Fruit fly (Drosophila melanogaster): ENCODE results near the gene CenB1A.

The CenB1A gene

DNA sequence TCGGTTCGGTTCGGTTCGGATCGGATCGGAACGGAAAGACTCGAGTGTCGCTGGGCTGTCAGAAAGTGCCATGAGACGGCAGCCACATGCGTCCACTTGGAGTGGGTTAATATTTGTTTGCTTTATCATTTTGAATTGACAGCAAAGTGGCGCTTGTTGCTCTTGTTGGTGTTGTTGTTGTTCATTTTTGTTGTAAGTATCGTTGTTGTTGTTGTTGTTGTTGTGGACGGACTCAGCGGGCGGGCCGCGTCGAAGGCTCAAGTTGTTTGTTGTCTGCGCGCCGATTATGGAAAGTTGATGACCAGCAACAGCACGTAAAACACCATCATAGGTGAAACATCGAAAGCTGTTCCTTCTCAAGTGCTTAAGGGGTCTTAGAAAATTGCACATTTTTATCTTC lies 28.9 kb downstream of the CenB1A start:
- TF ChIP-seq CTCF (optimal IDR thresholded peaks at IDR 0.05) (no peak), CG8478 (optimal IDR thresholded peaks at IDR 0.05) (no peak)

DNA sequence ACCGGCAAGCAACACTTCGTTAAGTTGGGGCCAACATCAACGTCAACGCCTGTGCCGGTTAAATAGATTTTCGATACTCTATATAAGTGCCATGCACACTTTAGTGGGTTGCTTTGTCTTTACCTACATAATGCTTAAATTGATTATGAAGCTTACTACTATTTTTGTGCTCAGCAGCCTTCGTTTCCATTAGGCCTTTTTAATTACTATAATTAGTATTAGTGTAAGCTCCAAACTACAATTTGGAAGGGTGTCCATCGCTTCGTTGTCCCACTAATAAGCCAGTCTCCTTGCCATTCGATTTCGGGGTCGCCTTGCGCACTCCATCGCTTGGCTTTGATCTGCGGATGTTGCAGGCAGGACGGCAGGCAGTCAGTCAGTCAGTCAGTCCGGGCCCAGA lies 29.4 kb downstream of the CenB1A start:
- TF ChIP-seq CTCF (optimal IDR thresholded peaks at IDR 0.05) (no peak), CG8478 (optimal IDR thresholded peaks at IDR 0.05) (no peak)

DNA sequence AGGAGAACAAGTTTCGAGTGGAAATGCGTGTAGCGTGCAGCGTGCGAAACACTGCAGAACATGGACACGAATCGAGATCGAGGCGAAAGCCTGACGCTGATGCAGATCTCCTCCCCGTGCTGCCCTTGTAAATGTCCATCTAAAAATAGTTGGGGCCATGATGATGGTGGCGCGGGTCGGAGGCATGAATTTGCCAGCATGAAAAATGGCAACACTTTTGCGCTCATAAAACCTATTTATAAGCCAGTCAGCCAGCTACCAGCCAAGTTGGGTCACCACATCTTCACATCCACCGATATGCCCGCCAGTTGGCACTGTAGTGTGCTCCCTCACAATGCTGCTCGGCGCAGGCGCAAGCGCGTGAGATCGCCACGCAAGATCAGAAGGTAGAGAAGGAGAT lies 30.2 kb downstream of the CenB1A start:
- TF ChIP-seq CTCF (optimal IDR thresholded peaks at IDR 0.05) = no peak

DNA sequence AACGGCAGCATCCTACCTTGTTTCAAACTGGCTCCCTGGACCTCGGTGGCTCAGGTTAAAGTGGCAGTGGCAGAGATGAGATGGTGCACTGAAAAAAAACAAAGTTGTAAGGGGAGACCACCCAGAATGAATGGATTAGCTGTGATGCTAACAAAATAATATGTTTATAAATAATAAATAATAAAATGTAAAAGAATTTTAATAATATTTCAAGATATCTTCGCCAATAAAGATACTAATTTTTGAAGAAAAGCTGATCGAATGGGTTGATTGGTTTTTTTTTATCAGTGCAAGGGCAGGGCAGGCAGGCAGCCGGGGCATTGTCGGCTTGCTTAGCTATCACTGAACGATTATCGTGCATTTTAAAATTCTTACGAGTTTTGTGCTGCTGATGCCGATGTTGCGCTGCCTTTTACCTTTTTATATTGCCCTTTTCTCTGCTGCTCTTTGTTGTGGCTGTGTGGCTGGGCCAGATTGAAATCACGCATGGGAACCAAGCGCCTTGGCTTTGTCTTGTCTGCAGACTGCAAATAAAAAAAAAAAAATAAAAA lies 30.9 kb downstream of the CenB1A start:
- TF ChIP-seq CTCF (optimal IDR thresholded peaks at IDR 0.05) = no peak
- TF ChIP-seq CG8478 (optimal IDR thresholded peaks at IDR 0.05) = no peak

DNA sequence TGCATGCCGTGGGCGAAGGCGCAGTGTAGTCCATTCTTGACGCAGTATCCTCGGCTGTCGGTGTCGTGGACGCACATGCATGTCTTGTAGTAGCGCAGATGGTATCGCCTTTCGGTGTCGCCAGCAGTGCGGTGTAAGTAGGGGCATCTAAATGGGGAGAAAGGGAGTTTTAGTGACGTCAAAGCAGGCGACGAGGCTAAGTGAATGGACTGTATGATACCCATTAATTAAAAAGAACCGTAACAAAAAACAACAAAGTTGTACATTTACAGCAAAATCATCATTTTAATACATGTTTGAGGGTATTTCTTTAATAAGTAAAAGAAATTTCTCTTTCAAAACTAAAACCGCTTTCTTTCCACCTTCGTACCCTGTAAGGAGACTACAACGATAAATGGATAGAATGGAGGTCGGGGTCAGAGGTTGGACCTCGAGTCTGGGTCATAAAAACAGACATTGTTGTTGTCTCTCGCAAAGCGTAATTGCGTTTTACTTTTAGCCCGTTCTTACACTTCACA lies 38.2 kb downstream of the CenB1A start:
- TF ChIP-seq CG8478 (optimal IDR thresholded peaks at IDR 0.05) (no peak), CTCF (optimal IDR thresholded peaks at IDR 0.05) (no peak)

DNA sequence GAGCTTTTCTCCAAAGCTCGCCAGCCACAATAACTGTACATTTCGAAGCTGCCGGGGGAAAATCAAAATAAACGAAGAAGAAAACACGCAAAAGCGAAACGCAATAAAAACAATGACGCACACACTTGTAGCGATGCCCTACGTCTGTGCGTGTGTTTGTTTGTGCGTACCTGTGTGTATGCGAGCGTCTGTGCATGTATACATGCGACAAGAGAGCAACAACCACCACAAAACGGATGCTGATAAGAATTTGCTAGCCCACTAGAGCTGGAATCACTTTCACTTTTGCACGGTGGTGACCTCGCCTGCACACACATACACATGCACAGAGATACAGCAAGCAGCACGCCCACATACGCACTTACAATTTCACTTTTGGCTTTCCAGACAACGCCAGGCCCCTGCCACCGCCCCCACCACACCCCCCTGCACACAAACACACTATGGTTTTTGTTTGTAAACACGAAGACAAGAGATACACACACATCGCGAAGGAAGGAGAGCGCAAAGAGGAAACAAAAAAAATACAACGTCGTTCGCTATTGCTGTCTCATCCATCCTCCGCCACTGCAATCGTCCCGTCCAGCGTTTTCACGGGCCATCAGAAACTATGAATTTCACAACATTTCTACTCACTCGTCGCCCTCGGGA lies 38.8 kb downstream of the CenB1A start:
- TF ChIP-seq CTCF (optimal IDR thresholded peaks at IDR 0.05) = no peak
- TF ChIP-seq CG8478 (optimal IDR thresholded peaks at IDR 0.05) = no peak

DNA sequence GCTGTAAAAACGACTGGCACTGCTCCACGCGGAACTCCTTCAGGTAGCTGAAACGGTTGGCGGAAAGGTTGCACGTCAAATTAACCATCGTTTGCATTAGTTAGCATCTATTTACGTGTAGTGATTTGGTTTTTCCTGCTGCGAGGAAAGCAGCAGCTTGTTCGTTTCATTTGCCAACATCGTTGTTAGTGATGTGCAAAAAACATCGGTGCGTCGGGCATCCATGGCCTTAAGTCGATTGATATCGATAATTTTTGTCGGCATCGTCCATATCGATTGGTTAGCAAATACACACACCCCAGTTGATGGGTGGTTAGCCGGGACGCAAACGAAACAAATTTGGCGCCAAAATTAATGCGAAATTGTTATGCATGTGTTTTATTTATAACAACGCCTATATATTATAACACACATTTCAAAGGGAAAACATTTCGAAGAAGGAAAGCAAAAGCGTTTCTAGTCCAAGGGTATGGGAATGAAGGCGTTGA lies 39.5 kb downstream of the CenB1A start, which contains the start of gene unk:
Gene unk, minus strand, starts transcription at position 199 of the 488 bp plus-strand sequence.
- peak; percentile 78 to 81 for TF ChIP-seq CTCF (optimal IDR thresholded peaks at IDR 0.05)
- TF ChIP-seq CG8478 (optimal IDR thresholded peaks at IDR 0.05) = no peak

DNA sequence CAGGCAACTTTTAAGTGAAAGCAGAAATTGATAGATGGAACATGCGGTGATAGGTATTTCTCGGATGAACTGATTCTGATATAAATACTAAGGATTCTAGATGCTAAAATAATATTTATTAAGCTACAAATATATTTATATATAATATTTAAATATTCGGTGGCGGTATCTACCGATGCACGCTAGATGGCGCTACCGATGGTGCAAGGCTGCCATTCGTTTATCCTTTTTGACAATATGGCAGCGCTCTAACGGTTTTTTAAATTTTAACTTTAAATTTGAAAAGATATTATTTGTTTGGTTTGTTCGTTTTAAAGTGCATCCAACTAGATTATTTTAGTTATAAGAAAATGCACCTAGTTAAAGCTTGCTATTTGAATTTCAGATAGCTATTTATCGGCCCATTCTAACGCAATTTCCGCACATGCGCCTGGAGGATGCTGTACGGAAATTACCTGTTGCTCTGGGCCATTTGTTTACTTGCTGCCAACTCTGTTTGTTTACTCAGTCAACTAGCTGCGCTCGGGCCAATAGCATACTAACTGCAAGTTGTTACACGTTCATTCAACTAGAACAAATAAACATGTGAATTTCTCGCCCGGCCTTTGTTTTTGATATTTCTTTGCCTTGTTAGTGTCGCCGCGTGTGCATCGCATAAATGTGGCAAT lies 41.2 kb downstream of the CenB1A start, which contains the start of gene VhaAC39-2:
Gene VhaAC39-2, minus strand, starts transcription at position 28 of the 668 bp plus-strand sequence.
- TF ChIP-seq CTCF (optimal IDR thresholded peaks at IDR 0.05) = peak in 1 of 2 experiments; percentile 85
- TF ChIP-seq CG8478 (optimal IDR thresholded peaks at IDR 0.05) = no peak

DNA sequence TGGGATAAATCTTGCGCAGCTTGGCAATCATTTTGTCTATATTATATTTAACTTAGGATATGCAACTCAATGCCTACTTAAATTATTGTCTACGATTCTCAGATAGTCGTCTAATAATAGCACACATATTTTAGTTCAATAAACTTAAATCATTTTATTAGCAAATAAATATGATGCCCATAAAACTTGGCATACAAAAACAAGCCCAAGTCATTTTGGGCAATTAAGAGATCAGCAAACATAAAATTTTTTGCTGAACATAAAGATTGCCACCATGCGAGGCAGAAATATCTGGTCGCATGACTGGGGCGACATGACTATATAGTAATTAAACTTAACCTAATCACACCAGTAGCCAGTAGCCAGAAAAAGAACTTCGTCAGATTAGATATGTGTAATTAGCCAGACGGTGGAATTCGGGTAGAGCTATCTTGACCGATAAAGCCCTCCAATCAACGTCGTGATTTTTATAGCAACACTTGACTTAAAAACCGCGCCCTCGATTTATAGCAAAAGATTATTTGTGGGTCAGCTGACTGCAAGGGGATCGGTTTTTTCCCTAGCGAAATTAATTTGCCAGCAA lies 43.2 kb downstream of the CenB1A start, which contains the start of gene CG13829:
Gene CG13829, minus strand, starts transcription at position 51 of the 583 bp plus-strand sequence.
- TF ChIP-seq CTCF (optimal IDR thresholded peaks at IDR 0.05) = no peak
- no peak for TF ChIP-seq CG8478 (optimal IDR thresholded peaks at IDR 0.05)

DNA sequence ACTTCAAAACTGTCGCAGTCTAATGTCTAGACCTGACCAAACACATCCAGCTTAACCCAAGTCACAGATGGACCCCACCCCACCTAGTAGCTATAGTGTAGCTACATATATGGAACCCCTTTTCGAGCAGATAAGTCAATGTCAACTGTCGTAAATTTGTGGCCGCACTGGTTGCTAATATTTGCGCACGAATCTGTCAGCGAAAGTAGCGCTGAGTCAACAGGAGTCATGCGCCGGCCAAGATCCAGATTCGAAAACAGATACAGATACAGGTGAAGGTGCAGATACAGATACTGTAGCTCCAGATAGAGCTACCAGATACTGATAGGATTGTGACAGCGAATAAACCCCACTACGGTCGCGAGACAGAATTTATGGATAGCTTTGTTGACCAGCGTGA lies 45.9 kb downstream of the CenB1A start:
- no peak for TF ChIP-seq CTCF (optimal IDR thresholded peaks at IDR 0.05)
- no peak for TF ChIP-seq CG8478 (optimal IDR thresholded peaks at IDR 0.05)

DNA sequence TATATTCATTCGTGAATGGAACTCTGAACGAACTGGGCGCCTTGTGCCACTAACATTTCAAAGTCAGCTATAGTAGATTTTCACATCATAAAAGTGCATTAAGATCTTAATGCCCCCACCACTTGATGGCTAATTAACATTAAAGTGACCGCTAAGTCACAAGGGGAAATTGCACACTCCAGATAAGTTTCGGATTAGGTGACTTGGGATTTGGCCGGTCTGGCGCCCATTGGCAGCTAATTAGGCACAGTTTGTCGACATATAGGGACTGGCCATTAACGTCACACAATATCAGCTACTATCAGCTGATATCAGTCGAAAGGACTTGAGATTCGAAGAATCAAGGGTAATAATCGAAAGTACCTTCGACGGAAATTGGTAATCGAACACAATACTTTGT lies 46.4 kb downstream of the CenB1A start:
- TF ChIP-seq CG8478 (optimal IDR thresholded peaks at IDR 0.05) (no peak), CTCF (optimal IDR thresholded peaks at IDR 0.05) (no peak)

DNA sequence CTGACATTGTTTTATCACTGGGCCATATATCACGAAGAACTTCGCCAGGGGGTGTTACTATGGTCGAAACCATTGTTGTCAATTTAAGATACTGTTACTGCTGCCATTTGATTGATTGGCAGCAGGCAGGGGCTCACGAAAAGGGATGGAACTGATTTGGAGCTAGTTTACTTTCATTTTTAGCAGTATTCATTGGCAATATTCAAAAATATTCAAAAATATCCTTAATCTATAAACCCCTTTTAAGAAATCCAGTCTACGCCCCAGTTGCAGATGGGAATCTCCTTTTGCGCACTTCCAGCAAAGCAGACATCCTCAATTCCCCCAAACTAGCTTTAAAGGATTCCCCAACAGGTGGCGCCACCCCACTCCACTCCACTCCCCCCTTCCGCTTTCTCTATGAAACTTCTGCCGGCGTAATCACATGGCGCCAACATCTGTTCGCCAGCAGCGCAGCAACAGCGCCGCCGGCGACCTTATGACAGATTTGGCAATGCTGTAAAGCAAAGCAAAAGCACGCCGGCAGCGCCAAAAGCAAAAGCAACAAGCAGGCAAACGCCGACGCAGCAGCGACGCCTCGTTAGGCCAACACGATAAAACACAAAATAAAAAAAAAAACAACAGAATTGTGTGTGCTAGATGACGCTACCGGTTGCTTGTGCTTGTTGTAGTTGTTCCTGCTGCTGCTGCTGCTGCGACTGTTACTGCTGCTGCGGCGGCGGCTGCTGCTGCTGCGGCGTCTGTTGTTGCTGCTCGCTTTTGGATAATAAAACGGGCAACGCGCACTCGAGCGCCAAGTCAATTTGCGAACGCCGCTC lies 49.5 kb downstream of the CenB1A start, which contains the start of gene Irk1:
Gene Irk1, plus strand, starts transcription at position 811 of the 818 bp plus-strand sequence.
- no peak for TF ChIP-seq CG8478 (optimal IDR thresholded peaks at IDR 0.05)
- TF ChIP-seq CTCF (optimal IDR thresholded peaks at IDR 0.05) = peak; percentile 60 to 70

DNA sequence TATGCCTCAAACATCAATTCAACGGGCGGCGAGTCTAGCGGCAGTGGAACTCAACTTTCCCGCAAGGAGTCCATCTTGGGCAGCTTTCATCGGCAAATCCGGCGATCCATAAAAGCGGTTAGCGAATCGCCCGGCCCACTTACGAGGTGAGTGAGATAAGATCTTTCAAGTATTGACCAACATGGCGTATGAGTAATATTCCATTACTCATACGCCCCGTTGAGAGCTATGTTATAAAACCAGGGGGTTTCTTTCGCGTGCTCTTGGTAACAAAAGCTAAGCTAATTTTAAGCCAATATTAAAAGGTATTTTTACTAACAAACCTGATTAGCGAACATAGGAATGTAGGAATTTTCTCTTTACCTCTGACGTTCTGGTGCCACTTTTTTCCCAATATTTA lies 52.1 kb downstream of the CenB1A start:
- no peak for TF ChIP-seq CG8478 (optimal IDR thresholded peaks at IDR 0.05)
- TF ChIP-seq CTCF (optimal IDR thresholded peaks at IDR 0.05) = no peak

DNA sequence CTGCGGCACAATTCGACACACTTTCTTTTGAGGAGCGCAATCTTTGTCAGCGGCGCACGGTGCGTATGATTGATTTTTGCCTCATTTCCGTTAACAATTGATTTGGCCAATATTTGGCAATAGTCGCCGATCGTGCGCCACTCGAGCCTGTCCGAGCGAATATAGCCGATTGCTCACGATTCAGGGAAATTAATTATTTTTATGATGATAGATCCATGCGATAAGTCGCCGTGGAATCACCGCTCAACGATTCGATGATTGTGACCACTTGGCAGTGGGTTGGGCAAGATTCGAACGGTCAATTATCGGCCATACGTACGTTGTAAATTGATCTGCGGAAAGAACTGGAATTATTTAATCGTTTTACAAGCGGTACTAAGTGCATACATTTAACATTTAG lies 53.7 kb downstream of the CenB1A start:
- TF ChIP-seq CG8478 (optimal IDR thresholded peaks at IDR 0.05) (no peak), CTCF (optimal IDR thresholded peaks at IDR 0.05) (no peak)
